Fruit fly (Drosophila melanogaster): ENCODE results near the gene CG5262.

The CG5262 gene

dm6 chr3L:20452813-20453682, 22.8 kb upstream of the CG5262 start, which contains the start of gene CG5199:
Gene CG5199, minus strand, starts transcription at chr3L:20452864.
- peak; percentile 59 for TF ChIP-seq Sp1 (GFP tag; optimal IDR thresholded peaks at IDR 0.05)
- no peak for TF ChIP-seq Rel (GFP tag; optimal IDR thresholded peaks at IDR 0.05)
- TF ChIP-seq Rel (tag; optimal IDR thresholded peaks at IDR 0.05), result no peak
- peak; percentile 4 for TF ChIP-seq CG9705 (GFP tag; optimal IDR thresholded peaks at IDR 0.05)
- TF ChIP-seq Dif (GFP tag; optimal IDR thresholded peaks at IDR 0.05; ENCODE audit: partially characterized antibody), result no peak
- peak in 1 of 2 experiments; percentile 74 for TF ChIP-seq foxo (GFP tag; optimal IDR thresholded peaks at IDR 0.05)
- TF ChIP-seq dl (GFP tag; optimal IDR thresholded peaks at IDR 0.05; ENCODE audit: insufficient read depth in 1 of 2, partially characterized antibody in 2 of 2), result no peak
- TF ChIP-seq h (GFP tag; optimal IDR thresholded peaks at IDR 0.05), result peak; percentile 50
- no peak for TF ChIP-seq CG32264 (GFP tag; optimal IDR thresholded peaks at IDR 0.05)
- TF ChIP-seq fru (GFP tag; optimal IDR thresholded peaks at IDR 0.05), result peak; percentile 23
- TF ChIP-seq woc (GFP tag; optimal IDR thresholded peaks at IDR 0.05), result no peak
- TF ChIP-seq ey (GFP tag; optimal IDR thresholded peaks at IDR 0.05), result peak; percentile 11
- no peak for TF ChIP-seq br (GFP tag; optimal IDR thresholded peaks at IDR 0.05)
- TF ChIP-seq jim (GFP tag; optimal IDR thresholded peaks at IDR 0.05), result no peak
- peak; percentile 26 for TF ChIP-seq Myc (optimal IDR thresholded peaks at IDR 0.05)
- TF ChIP-seq pan (optimal IDR thresholded peaks at IDR 0.05), result no peak
- TF ChIP-seq Jra (GFP tag; optimal IDR thresholded peaks at IDR 0.05), result no peak
- TF ChIP-seq psq (GFP tag; optimal IDR thresholded peaks at IDR 0.05), result peak; percentile 64
- peak; percentile 44 for TF ChIP-seq rgr (GFP tag; optimal IDR thresholded peaks at IDR 0.05)
- no peak for TF ChIP-seq dsf (GFP tag; optimal IDR thresholded peaks at IDR 0.05; ENCODE audit: borderline replicate concordance)
- TF ChIP-seq HLH106 (tag; optimal IDR thresholded peaks at IDR 0.05), result peak; percentile 80
- TF ChIP-seq sage (GFP tag; optimal IDR thresholded peaks at IDR 0.05), result peak; percentile 7
- no peak for TF ChIP-seq usp (GFP tag; optimal IDR thresholded peaks at IDR 0.05)
- TF ChIP-seq Mio (GFP tag; optimal IDR thresholded peaks at IDR 0.05), result no peak
- TF ChIP-seq OdsH (GFP tag; optimal IDR thresholded peaks at IDR 0.05), result peak; percentile 30
- no peak for TF ChIP-seq lola (GFP tag; optimal IDR thresholded peaks at IDR 0.05)
- TF ChIP-seq dmrt93B (GFP tag; optimal IDR thresholded peaks at IDR 0.05), result peak; percentile 41
- TF ChIP-seq Abd-B (GFP tag; optimal IDR thresholded peaks at IDR 0.05), result no peak
- no peak for TF ChIP-seq GATAd (GFP tag; optimal IDR thresholded peaks at IDR 0.05)
- no peak for TF ChIP-seq CrebA (GFP tag; optimal IDR thresholded peaks at IDR 0.05; ENCODE audit: borderline replicate concordance)
- no peak for TF ChIP-seq N (GFP tag; optimal IDR thresholded peaks at IDR 0.05)
- peak; percentile 41 for TF ChIP-seq brk (GFP tag; optimal IDR thresholded peaks at IDR 0.05)
- TF ChIP-seq Hnf4 (GFP tag; optimal IDR thresholded peaks at IDR 0.05), result peak; percentile 13
- no peak for TF ChIP-seq tai (GFP tag; optimal IDR thresholded peaks at IDR 0.05)
- no peak for TF ChIP-seq Dfd (GFP tag; optimal IDR thresholded peaks at IDR 0.05)
- TF ChIP-seq Hr78 (GFP tag; optimal IDR thresholded peaks at IDR 0.05), result no peak
- no peak for TF ChIP-seq Vsx2 (GFP tag; optimal IDR thresholded peaks at IDR 0.05; ENCODE audit: partially characterized antibody)
- peak; percentile 44 for TF ChIP-seq Hr83 (GFP tag; optimal IDR thresholded peaks at IDR 0.05; ENCODE audit: poor library complexity, severe bottlenecking)
- TF ChIP-seq sv (GFP tag; optimal IDR thresholded peaks at IDR 0.05), result no peak

DNA sequence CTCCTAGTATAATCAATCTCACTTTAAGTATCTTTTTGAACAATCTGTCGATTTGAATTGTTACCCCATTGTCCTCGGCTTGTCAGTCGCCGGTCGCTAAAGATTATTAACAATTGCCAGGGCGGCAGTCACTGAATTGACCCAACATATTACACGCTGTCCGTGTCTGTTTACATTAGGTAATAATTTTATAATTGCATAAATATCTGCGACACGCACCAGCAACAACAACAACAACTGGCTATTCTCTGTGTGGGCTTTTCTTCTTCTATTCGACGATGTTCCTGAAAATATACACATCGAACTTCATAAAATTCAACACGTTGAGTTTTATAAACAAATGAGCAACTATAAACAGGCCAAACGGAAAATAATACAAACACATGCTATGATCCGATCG, 18.5 kb upstream of the CG5262 start:
- no peak for TF ChIP-seq br (GFP tag; optimal IDR thresholded peaks at IDR 0.05)
- no peak for TF ChIP-seq sage (GFP tag; optimal IDR thresholded peaks at IDR 0.05)
- TF ChIP-seq Hr78 (GFP tag; optimal IDR thresholded peaks at IDR 0.05), result no peak
- TF ChIP-seq N (GFP tag; optimal IDR thresholded peaks at IDR 0.05), result no peak
- TF ChIP-seq fru (GFP tag; optimal IDR thresholded peaks at IDR 0.05), result no peak
- no peak for TF ChIP-seq Jra (GFP tag; optimal IDR thresholded peaks at IDR 0.05)
- TF ChIP-seq usp (GFP tag; optimal IDR thresholded peaks at IDR 0.05), result no peak
- no peak for TF ChIP-seq Dfd (GFP tag; optimal IDR thresholded peaks at IDR 0.05)
- no peak for TF ChIP-seq woc (GFP tag; optimal IDR thresholded peaks at IDR 0.05)
- TF ChIP-seq Hnf4 (GFP tag; optimal IDR thresholded peaks at IDR 0.05), result no peak
- TF ChIP-seq CG32264 (GFP tag; optimal IDR thresholded peaks at IDR 0.05), result no peak
- TF ChIP-seq lola (GFP tag; optimal IDR thresholded peaks at IDR 0.05), result no peak
- TF ChIP-seq Hr83 (GFP tag; optimal IDR thresholded peaks at IDR 0.05; ENCODE audit: poor library complexity, severe bottlenecking), result no peak

Measured in whole organism, wandering third instar larva.